Worm (Caenorhabditis elegans) whole organism, late embryonic: Measurements from ENCODE around the gene srh-149.

Source experiments
- C08G9.2 ChIP-seq: sonication (generic microtip); optimal IDR thresholded peaks from 2 replicates; lab custom pipeline; 2016; ENCODE audit warnings: mild to moderate bottlenecking, missing genetic modification characterization, moderate library complexity, missing compliant biosample characterization
- F13H6.1 ChIP-seq: sonication (generic microtip); optimal IDR thresholded peaks from 2 replicates; lab custom pipeline; 2016; ENCODE audit warnings: missing genetic modification characterization, missing compliant biosample characterization
- K02D7.2 ChIP-seq: sonication (generic microtip); optimal IDR thresholded peaks from 2 replicates; lab custom pipeline; 2017; ENCODE audit warnings: mild to moderate bottlenecking, missing genetic modification characterization, missing compliant biosample characterization
- K09A11.1 ChIP-seq: sonication (generic microtip); optimal IDR thresholded peaks from 2 replicates; lab custom pipeline; 2017; ENCODE audit warnings: antibody characterized with exemption, mild to moderate bottlenecking, missing genetic modification characterization, missing compliant biosample characterization; ENCODE audit not compliant: insufficient read depth
- Y22D7AL.16 ChIP-seq: sonication (generic microtip); optimal IDR thresholded peaks from 2 replicates; lab custom pipeline; 2016; ENCODE audit warnings: missing genetic modification characterization, missing compliant biosample characterization
- ahr-1 ChIP-seq: sonication (generic microtip); optimal IDR thresholded peaks from 2 replicates; lab custom pipeline; 2016; ENCODE audit warnings: missing genetic modification characterization, missing compliant biosample characterization
- ama-1 ChIP-seq: fragments of 150-350 bp; optimal IDR thresholded peaks from 2 replicates; lab custom pipeline; 2014
- ceh-14 ChIP-seq: sonication (generic microtip); optimal IDR thresholded peaks from 2 replicates; lab custom pipeline; 2016; ENCODE audit warnings: missing genotype, missing genetic modification characterization, missing compliant biosample characterization
- ceh-18 ChIP-seq: sonication (generic microtip); optimal IDR thresholded peaks from 2 replicates; lab custom pipeline; 2016; ENCODE audit warnings: missing genetic modification characterization, missing compliant biosample characterization
- ceh-19 ChIP-seq: fragments of 200-800 bp; sonication (Bioruptor generic); optimal IDR thresholded peaks from 2 replicates; lab custom pipeline; 2018; ENCODE audit warnings: mild to moderate bottlenecking, missing genetic modification characterization, missing compliant biosample characterization
- ceh-22 ChIP-seq: sonication (generic microtip); optimal IDR thresholded peaks from 2 replicates; lab custom pipeline; 2017; ENCODE audit warnings: missing biosample characterization, missing genetic modification characterization
- ceh-24 ChIP-seq: sonication (generic microtip); optimal IDR thresholded peaks from 2 replicates; lab custom pipeline; 2016; ENCODE audit warnings: mild to moderate bottlenecking, missing genetic modification characterization, missing compliant biosample characterization
- ceh-31 ChIP-seq: sonication (generic microtip); optimal IDR thresholded peaks from 2 replicates; lab custom pipeline; 2016; ENCODE audit warnings: missing genetic modification characterization, missing compliant biosample characterization
- ceh-34 ChIP-seq: sonication (generic microtip); optimal IDR thresholded peaks from 2 replicates; lab custom pipeline; 2016; ENCODE audit warnings: mild to moderate bottlenecking, missing genetic modification characterization, missing compliant biosample characterization
- ceh-45 ChIP-seq: fragments of 200-800 bp; sonication (Bioruptor generic); IDR thresholded peaks from 2 replicates; pipeline ENCODE4 v1.3.6; 2022; ENCODE audit warnings: missing genetic modification reagents, missing genetic modification characterization, missing compliant biosample characterization
- ceh-48 ChIP-seq: sonication (generic microtip); optimal IDR thresholded peaks from 2 replicates; lab custom pipeline; 2016; ENCODE audit warnings: missing genetic modification characterization, inconsistent platforms, missing compliant biosample characterization
- ceh-6 ChIP-seq: fragments of 200-800 bp; sonication (Bioruptor generic); optimal IDR thresholded peaks from 2 replicates; lab custom pipeline; 2018; ENCODE audit warnings: mild to moderate bottlenecking, missing genetic modification characterization, missing compliant biosample characterization
- che-1 ChIP-seq: sonication (generic microtip); optimal IDR thresholded peaks from 2 replicates; lab custom pipeline; 2016; ENCODE audit warnings: mild to moderate bottlenecking, missing genetic modification characterization, missing compliant biosample characterization
- dmd-4 ChIP-seq: sonication (generic microtip); optimal IDR thresholded peaks from 2 replicates; lab custom pipeline; 2016; ENCODE audit warnings: borderline replicate concordance, missing genetic modification characterization, missing compliant biosample characterization
- elt-2 ChIP-seq: sonication (generic microtip); optimal IDR thresholded peaks from 2 replicates; lab custom pipeline; 2016; ENCODE audit warnings: missing genetic modification reagents, missing genetic modification characterization, missing compliant biosample characterization
- elt-4 ChIP-seq: sonication (generic microtip); optimal IDR thresholded peaks from 2 replicates; lab custom pipeline; 2016; ENCODE audit warnings: missing genetic modification characterization, missing compliant biosample characterization
- ets-4 ChIP-seq: sonication (generic microtip); optimal IDR thresholded peaks from 2 replicates; lab custom pipeline; 2016; ENCODE audit warnings: missing genetic modification characterization, missing compliant biosample characterization
- eyg-1 ChIP-seq: sonication (generic microtip); optimal IDR thresholded peaks from 2 replicates; lab custom pipeline; 2016; ENCODE audit warnings: missing genotype, missing genetic modification characterization, missing compliant biosample characterization
- fkh-6 ChIP-seq: sonication (generic microtip); optimal IDR thresholded peaks from 2 replicates; lab custom pipeline; 2016; ENCODE audit warnings: missing genetic modification characterization, missing compliant biosample characterization
- gmeb-2 ChIP-seq: sonication (generic microtip); optimal IDR thresholded peaks from 2 replicates; lab custom pipeline; 2016; ENCODE audit warnings: missing genetic modification characterization, inconsistent platforms, missing compliant biosample characterization
- hlh-13 ChIP-seq: fragments of 200-800 bp; sonication (Bioruptor generic); optimal IDR thresholded peaks from 2 replicates; lab custom pipeline; 2018; ENCODE audit warnings: mild to moderate bottlenecking, missing genetic modification characterization, missing compliant biosample characterization
- hlh-15 ChIP-seq: sonication (generic microtip); optimal IDR thresholded peaks from 2 replicates; lab custom pipeline; 2016; ENCODE audit warnings: missing genetic modification characterization, missing compliant biosample characterization
- hlh-30 ChIP-seq: sonication (generic microtip); optimal IDR thresholded peaks from 2 replicates; lab custom pipeline; 2017; ENCODE audit warnings: antibody characterized with exemption, missing genetic modification characterization, missing compliant biosample characterization; ENCODE audit not compliant: insufficient read depth
- hlh-6 ChIP-seq: sonication (generic microtip); optimal IDR thresholded peaks from 2 replicates; lab custom pipeline; 2016; ENCODE audit warnings: missing genotype, missing genetic modification characterization, missing compliant biosample characterization
- hlh-8 ChIP-seq: sonication (generic microtip); optimal IDR thresholded peaks from 2 replicates; lab custom pipeline; 2016; ENCODE audit warnings: missing genotype, missing genetic modification characterization, missing compliant biosample characterization
- lin-11 ChIP-seq: fragments of 200-800 bp; sonication (Bioruptor generic); optimal IDR thresholded peaks from 2 replicates; lab custom pipeline; 2018; ENCODE audit warnings: mild to moderate bottlenecking, missing genetic modification characterization, missing compliant biosample characterization
- mec-3 ChIP-seq: sonication (generic microtip); optimal IDR thresholded peaks from 2 replicates; lab custom pipeline; 2016; ENCODE audit warnings: borderline replicate concordance, missing genetic modification characterization, missing compliant biosample characterization
- nfya-1 ChIP-seq: sonication (generic microtip); optimal IDR thresholded peaks from 2 replicates; lab custom pipeline; 2017; ENCODE audit warnings: missing genetic modification characterization, mild to moderate bottlenecking, missing compliant biosample characterization, antibody characterized with exemption, moderate library complexity
- nhr-232 ChIP-seq: sonication (generic microtip); optimal IDR thresholded peaks from 2 replicates; lab custom pipeline; 2016; ENCODE audit warnings: missing genetic modification characterization, missing compliant biosample characterization
- npax-4 ChIP-seq: sonication (generic microtip); optimal IDR thresholded peaks from 2 replicates; lab custom pipeline; 2016; ENCODE audit warnings: missing genetic modification characterization, missing compliant biosample characterization
- odd-2 ChIP-seq: sonication (generic microtip); optimal IDR thresholded peaks from 2 replicates; lab custom pipeline; 2017; ENCODE audit warnings: antibody characterized with exemption, mild to moderate bottlenecking, missing genetic modification characterization, missing compliant biosample characterization
- pag-3 ChIP-seq: sonication (generic microtip); optimal IDR thresholded peaks from 2 replicates; lab custom pipeline; 2016; ENCODE audit warnings: missing compliant biosample characterization, missing genetic modification characterization, borderline replicate concordance
- pax-1 ChIP-seq: fragments of 150-350 bp; optimal IDR thresholded peaks from 2 replicates; lab custom pipeline; 2014; ENCODE audit warnings: missing biosample characterization, missing genetic modification characterization
- pha-2 ChIP-seq: sonication (generic microtip); optimal IDR thresholded peaks from 2 replicates; lab custom pipeline; 2017; ENCODE audit warnings: mild to moderate bottlenecking, missing genetic modification characterization, missing compliant biosample characterization
- pha-4 ChIP-seq: fragments of 150-350 bp; optimal IDR thresholded peaks from 2 replicates; lab custom pipeline; 2018; ENCODE audit warnings: missing biosample characterization, missing genetic modification reagents, missing genetic modification characterization
- pqm-1 ChIP-seq: sonication (generic microtip); optimal IDR thresholded peaks from 2 replicates; lab custom pipeline; 2016; ENCODE audit warnings: missing genetic modification characterization, missing compliant biosample characterization
- pros-1 ChIP-seq: fragments of 150-350 bp; optimal IDR thresholded peaks from 2 replicates; lab custom pipeline; 2014; ENCODE audit warnings: missing biosample characterization, missing genetic modification reagents, missing genetic modification characterization
- rnt-1 ChIP-seq: sonication (generic microtip); optimal IDR thresholded peaks from 2 replicates; lab custom pipeline; 2016; ENCODE audit warnings: missing genetic modification characterization, missing compliant biosample characterization
- sdc-2 ChIP-seq: sonication (generic microtip); optimal IDR thresholded peaks from 2 replicates; lab custom pipeline; 2016; ENCODE audit warnings: missing genotype, missing genetic modification characterization, missing compliant biosample characterization
- sox-4 ChIP-seq: sonication (generic microtip); optimal IDR thresholded peaks from 2 replicates; lab custom pipeline; 2017; ENCODE audit warnings: mild to moderate bottlenecking, missing genetic modification characterization, inconsistent platforms, missing compliant biosample characterization
- tbx-2 ChIP-seq: sonication (generic microtip); optimal IDR thresholded peaks from 2 replicates; lab custom pipeline; 2016; ENCODE audit warnings: missing genetic modification characterization, missing compliant biosample characterization
- tbx-7 ChIP-seq: sonication (generic microtip); optimal IDR thresholded peaks from 2 replicates; lab custom pipeline; 2016; ENCODE audit warnings: missing genotype, missing genetic modification characterization, missing compliant biosample characterization
- ttx-3 ChIP-seq: sonication (generic microtip); optimal IDR thresholded peaks from 2 replicates; lab custom pipeline; 2016; ENCODE audit warnings: missing genetic modification reagents, missing genetic modification characterization, missing compliant biosample characterization
- unc-3 ChIP-seq, 2 experiments: fragments of 200-800 bp in 1 of 2; sonication (Bioruptor generic) in 1 of 2; sonication (generic microtip) in 1 of 2; conservative IDR thresholded peaks in 1 of 2; optimal IDR thresholded peaks in 1 of 2; 2 replicates each; pipeline versions ENCODE4 v1.3.6 to Lab custom; 2016 to 2022; ENCODE audit warnings: missing compliant biosample characterization in 2 of 2, missing genetic modification characterization in 2 of 2, missing genetic modification reagents in 1 of 2
- unc-42 ChIP-seq: sonication (generic microtip); optimal IDR thresholded peaks from 2 replicates; lab custom pipeline; 2016; ENCODE audit warnings: missing genotype, missing genetic modification characterization, missing compliant biosample characterization
- unc-55 ChIP-seq: sonication (generic microtip); optimal IDR thresholded peaks from 2 replicates; lab custom pipeline; 2017; ENCODE audit warnings: missing biosample characterization, missing genetic modification reagents, missing genetic modification characterization
- unc-86 ChIP-seq: sonication (generic microtip); optimal IDR thresholded peaks from 2 replicates; lab custom pipeline; 2016; ENCODE audit warnings: missing genetic modification characterization, missing compliant biosample characterization
- ztf-16 ChIP-seq: sonication (generic microtip); optimal IDR thresholded peaks from 2 replicates; lab custom pipeline; 2017; ENCODE audit warnings: missing genetic modification characterization, missing compliant biosample characterization

srh-149 gene

ce11 chrV:15873762-15874161 is 32.8 kb upstream of the srh-149 start:
- TF ChIP-seq hlh-30 (tag; lab: Kevin White, UChicago) (peak; percentile 90), nfya-1 (tag; lab: Kevin White, UChicago) (peak; percentile 90), dmd-4 (peak; percentile 98), ceh-34 (tag; lab: Kevin White, UChicago) (peak; percentile 99), hlh-8 (tag; lab: Kevin White, UChicago) (peak; percentile 96), ceh-14 (tag; lab: Kevin White, UChicago) (peak; percentile 99), pha-2 (tag; lab: Kevin White, UChicago) (peak; percentile 97), elt-4 (peak; percentile 97), nhr-232 (tag; lab: Kevin White, UChicago) (peak; percentile 99), tbx-7 (tag; lab: Kevin White, UChicago) (peak; percentile 82), mec-3 (tag; lab: Kevin White, UChicago) (peak; percentile 94), eyg-1 (tag; lab: Kevin White, UChicago) (peak; percentile 99), rnt-1 (tag; lab: Kevin White, UChicago) (peak; percentile 98), sox-4 (tag; lab: Kevin White, UChicago) (peak; percentile 99), ceh-48 (peak; percentile 99), ceh-19 (GFP tag; lab: Kevin White, UChicago) (peak; percentile 99), lin-11 (tag; lab: Kevin White, UChicago) (peak; percentile 97), pha-4 (tag; lab: Kevin White, UChicago) (no peak), fkh-6 (tag; lab: Kevin White, UChicago) (peak; percentile 97), pag-3 (peak; percentile 96), hlh-6 (tag; lab: Kevin White, UChicago) (peak; percentile 99), ama-1 (lab: Kevin White, UChicago) (no peak), ets-4 (tag; lab: Kevin White, UChicago) (peak; percentile 88), ceh-22 (tag; lab: Kevin White, UChicago) (peak; percentile 55), unc-55 (GFP tag; lab: Kevin White, UChicago) (no peak), npax-4 (tag; lab: Kevin White, UChicago) (peak; percentile 98), Y22D7AL.16 (tag; lab: Kevin White, UChicago) (peak; percentile 99), K02D7.2 (tag; lab: Kevin White, UChicago) (peak; percentile 99), unc-86 (tag; lab: Kevin White, UChicago) (peak; percentile 99), ceh-24 (tag; lab: Kevin White, UChicago) (peak; percentile 99), ceh-31 (tag; lab: Kevin White, UChicago) (peak; percentile 93), che-1 (tag; lab: Kevin White, UChicago) (peak; percentile 98), odd-2 (tag; lab: Kevin White, UChicago) (peak; percentile 91), gmeb-2 (peak; percentile 99), hlh-15 (tag; lab: Kevin White, UChicago) (peak; percentile 98), hlh-13 (GFP tag; lab: Kevin White, UChicago) (peak; percentile 99), tbx-2 (tag; lab: Kevin White, UChicago) (peak; percentile 98), pax-1 (no peak), pros-1 (tag; lab: Kevin White, UChicago) (peak; percentile 56), ceh-45 (GFP tag; lab: Robert Waterston, UW) (peak; percentile 99), sdc-2 (peak; percentile 93), unc-3 (GFP tag; conservative IDR thresholded peaks at IDR 0.05; lab: Robert Waterston, UW) (peak; percentile 99), unc-3 (tag; optimal IDR thresholded peaks at IDR 0.05; lab: Kevin White, UChicago) (peak; percentile 99), pqm-1 (tag; lab: Kevin White, UChicago) (peak; percentile 99), ttx-3 (tag; lab: Kevin White, UChicago) (peak; percentile 99), ceh-6 (GFP tag; lab: Kevin White, UChicago) (peak; percentile 99), F13H6.1 (tag; lab: Kevin White, UChicago) (peak; percentile 98), unc-42 (tag; lab: Kevin White, UChicago) (peak; percentile 86), K09A11.1 (peak; percentile 93), ztf-16 (tag; lab: Kevin White, UChicago) (peak; percentile 99), C08G9.2 (tag; lab: Kevin White, UChicago) (peak; percentile 97), ahr-1 (peak; percentile 98), ceh-18 (peak; percentile 96), elt-2 (tag; lab: Kevin White, UChicago) (peak; percentile 99)
